Worm (Caenorhabditis elegans) whole organism, midembryonic: ENCODE measurements around the gene T02G5.3.
A peak's percentile ranks its signal among the peaks of the same experiment; 100 is the strongest.

ENCODE experiments used
- T22C8.4 ChIP-seq: fragments of 200-800 bp; sonication (Bioruptor generic); IDR thresholded peaks from 2 replicates; pipeline ENCODE4 v1.3.6; 2022; ENCODE audit warnings: missing genetic modification characterization, missing compliant biosample characterization
- cog-1 ChIP-seq: sonication (generic microtip); optimal IDR thresholded peaks from 2 replicates; lab custom pipeline; 2016; ENCODE audit warnings: missing genetic modification characterization, missing compliant biosample characterization
- flt-1 ChIP-seq: fragments of 200-800 bp; sonication (Bioruptor generic); IDR thresholded peaks from 2 replicates; pipeline ENCODE4 v1.3.6; 2022; ENCODE audit warnings: missing genetic modification characterization, missing compliant biosample characterization
- klf-2 ChIP-seq: fragments of 200-800 bp; sonication (Bioruptor generic); conservative IDR thresholded peaks from 2 replicates; pipeline ENCODE4 v1.3.6; 2022; ENCODE audit warnings: missing genetic modification reagents, missing genetic modification characterization, missing compliant biosample characterization
- med-1 ChIP-seq: sonication (generic microtip); optimal IDR thresholded peaks from 2 replicates; lab custom pipeline; 2017; ENCODE audit warnings: missing genetic modification characterization, mild to moderate bottlenecking, missing compliant biosample characterization, antibody characterized with exemption, missing genetic modification reagents; ENCODE audit not compliant: insufficient read depth
- ref-1 ChIP-seq: fragments of 200-800 bp; sonication (Bioruptor generic); conservative IDR thresholded peaks from 2 replicates; pipeline ENCODE4 v1.3.6; 2022; ENCODE audit warnings: missing genetic modification reagents, missing genetic modification characterization, missing compliant biosample characterization
- tab-1 ChIP-seq: fragments of 200-800 bp; sonication (Bioruptor generic); IDR thresholded peaks from 2 replicates; pipeline ENCODE4 v1.3.6; 2022; ENCODE audit warnings: missing genetic modification characterization, missing compliant biosample characterization
- ztf-23 ChIP-seq: fragments of 200-800 bp; sonication (Bioruptor generic); IDR thresholded peaks from 2 replicates; pipeline ENCODE4 v1.3.6; 2022; ENCODE audit warnings: missing genetic modification reagents, missing genetic modification characterization, missing compliant biosample characterization
- ztf-29 ChIP-seq: fragments of 200-800 bp; sonication (Bioruptor generic); IDR thresholded peaks from 2 replicates; pipeline ENCODE4 v1.3.6; 2022; ENCODE audit warnings: missing genetic modification reagents, missing genetic modification characterization, missing compliant biosample characterization

Gene T02G5.3

ce11 chrII:7073537-7073913 lies 19.7 kb upstream of the T02G5.3 start, which contains the start of gene kat-1:
Gene kat-1, plus strand, starts transcription at chrII:7073814.
- TF ChIP-seq ztf-29 (GFP tag; lab: Robert Waterston, UW), result no peak
- TF ChIP-seq T22C8.4, result no peak

- TF ChIP-seq med-1 (GFP tag; lab: Kevin White, UChicago) (no peak), cog-1 (no peak), ref-1 (GFP tag; lab: Robert Waterston, UW) (no peak), ztf-29 (GFP tag; lab: Robert Waterston, UW) (no peak), tab-1 (no peak), ztf-23 (GFP tag; lab: Robert Waterston, UW) (no peak), klf-2 (no peak)
These were observed 17.5 kb upstream of the T02G5.3 start, which contains the start of gene T02G5.7 for ce11 chrII:7075564-7076228. Gene T02G5.7, plus strand, starts transcription at chrII:7075614.

ce11 chrII:7084021-7084420 lies 9.2 kb upstream of the T02G5.3 start, which contains the start of the genes T02G5.14 and T02G5.15:
Gene T02G5.14, plus strand, starts transcription at chrII:7084321.
Gene T02G5.15, plus strand, starts transcription at chrII:7084321.
- peak; percentile 58 for TF ChIP-seq T22C8.4

- TF ChIP-seq klf-2, result no peak
- no peak for TF ChIP-seq T22C8.4
- no peak for TF ChIP-seq ref-1 (GFP tag; lab: Robert Waterston, UW)
- no peak for TF ChIP-seq ztf-23 (GFP tag; lab: Robert Waterston, UW)
- no peak for TF ChIP-seq med-1 (GFP tag; lab: Kevin White, UChicago)
- TF ChIP-seq cog-1, result no peak
- no peak for TF ChIP-seq tab-1
These were observed 3.1 kb upstream of the T02G5.3 start for ce11 chrII:7090085-7090484.

- TF ChIP-seq ztf-23 (GFP tag; lab: Robert Waterston, UW), result no peak
- TF ChIP-seq ref-1 (GFP tag; lab: Robert Waterston, UW), result no peak
- no peak for TF ChIP-seq klf-2
- TF ChIP-seq ztf-29 (GFP tag; lab: Robert Waterston, UW), result no peak
- TF ChIP-seq flt-1 (GFP tag; lab: Robert Waterston, UW), result no peak
- TF ChIP-seq cog-1, result no peak
- TF ChIP-seq med-1 (GFP tag; lab: Kevin White, UChicago), result no peak
- TF ChIP-seq tab-1, result no peak
- no peak for TF ChIP-seq T22C8.4
These were observed 2.3 kb upstream of the T02G5.3 start for ce11 chrII:7090852-7091251.

ce11 chrII:7095970-7096369 lies 2.8 kb downstream of the T02G5.3 start:
- TF ChIP-seq T22C8.4 (no peak), cog-1 (no peak), ztf-23 (GFP tag; lab: Robert Waterston, UW) (no peak), flt-1 (GFP tag; lab: Robert Waterston, UW) (no peak), tab-1 (no peak), med-1 (GFP tag; lab: Kevin White, UChicago) (no peak), klf-2 (no peak), ref-1 (GFP tag; lab: Robert Waterston, UW) (no peak), ztf-29 (GFP tag; lab: Robert Waterston, UW) (no peak)

- no peak for TF ChIP-seq T22C8.4
- no peak for TF ChIP-seq cog-1
- TF ChIP-seq ztf-29 (GFP tag; lab: Robert Waterston, UW), result no peak
- no peak for TF ChIP-seq tab-1
- no peak for TF ChIP-seq ztf-23 (GFP tag; lab: Robert Waterston, UW)
- no peak for TF ChIP-seq med-1 (GFP tag; lab: Kevin White, UChicago)
- no peak for TF ChIP-seq ref-1 (GFP tag; lab: Robert Waterston, UW)
- no peak for TF ChIP-seq flt-1 (GFP tag; lab: Robert Waterston, UW)
- no peak for TF ChIP-seq klf-2
These were observed 5.4 kb downstream of the T02G5.3 start, which contains the start of gene mct-5 for ce11 chrII:7098578-7098977. Gene mct-5, minus strand, starts transcription at chrII:7098593.

- TF ChIP-seq T22C8.4 (no peak), tab-1 (no peak), klf-2 (no peak), flt-1 (GFP tag; lab: Robert Waterston, UW) (no peak)
These were observed 6.0 kb downstream of the T02G5.3 start for ce11 chrII:7099231-7099630.

- no peak for TF ChIP-seq ztf-23 (GFP tag; lab: Robert Waterston, UW)
- TF ChIP-seq cog-1, result no peak
- TF ChIP-seq flt-1 (GFP tag; lab: Robert Waterston, UW), result no peak
These were observed 7.6 kb downstream of the T02G5.3 start, which contains the start of gene mmaa-1 for ce11 chrII:7100838-7101237. Gene mmaa-1, minus strand, starts transcription at chrII:7101165.

ce11 chrII:7102288-7102687 lies 9.1 kb downstream of the T02G5.3 start:
- TF ChIP-seq ztf-29 (GFP tag; lab: Robert Waterston, UW), result no peak
- TF ChIP-seq flt-1 (GFP tag; lab: Robert Waterston, UW), result no peak
- TF ChIP-seq T22C8.4, result no peak
- TF ChIP-seq ztf-23 (GFP tag; lab: Robert Waterston, UW), result no peak
- no peak for TF ChIP-seq tab-1
- TF ChIP-seq ref-1 (GFP tag; lab: Robert Waterston, UW), result no peak
- TF ChIP-seq klf-2, result no peak
- TF ChIP-seq med-1 (GFP tag; lab: Kevin White, UChicago), result no peak

- TF ChIP-seq ztf-29 (GFP tag; lab: Robert Waterston, UW) (no peak), flt-1 (GFP tag; lab: Robert Waterston, UW) (no peak), med-1 (GFP tag; lab: Kevin White, UChicago) (no peak)
These were observed 9.9 kb downstream of the T02G5.3 start for ce11 chrII:7103111-7103510.
